Worm (Caenorhabditis elegans) whole organism, mixed stage, embryonic: ENCODE measurements around the gene fdgt-2.

Source experiments
- bed-3 ChIP-seq: fragments of 200-800 bp; sonication (Bioruptor generic); optimal IDR thresholded peaks from 3 replicates; lab custom pipeline; 2018; ENCODE audit warnings: mild to moderate bottlenecking, missing genetic modification characterization, moderate library complexity, missing compliant biosample characterization
- blmp-1 ChIP-seq: fragments of 150-350 bp; optimal IDR thresholded peaks from 2 replicates; lab custom pipeline; 2014; ENCODE audit warnings: missing biosample characterization, missing genetic modification characterization
- lin-13 ChIP-seq: fragments of 150-350 bp; optimal IDR thresholded peaks from 2 replicates; lab custom pipeline; 2014; ENCODE audit warnings: missing biosample characterization, missing genetic modification characterization
- mab-5 ChIP-seq: fragments of 150-350 bp; optimal IDR thresholded peaks from 2 replicates; lab custom pipeline; 2014; ENCODE audit warnings: missing biosample characterization, missing genetic modification characterization
- nhr-12 ChIP-seq: fragments of 150-350 bp; optimal IDR thresholded peaks from 2 replicates; lab custom pipeline; 2014; ENCODE audit warnings: missing biosample characterization, missing genetic modification characterization
- nhr-237 ChIP-seq: fragments of 150-350 bp; optimal IDR thresholded peaks from 2 replicates; lab custom pipeline; 2014; ENCODE audit warnings: missing biosample characterization, missing genetic modification characterization
- pha-4 ChIP-seq: fragments of 150-350 bp; optimal IDR thresholded peaks from 2 replicates; lab custom pipeline; 2018; ENCODE audit warnings: missing biosample characterization, missing genetic modification reagents, missing genetic modification characterization
- unc-39 ChIP-seq: fragments of 150-350 bp; optimal IDR thresholded peaks from 2 replicates; lab custom pipeline; 2014; ENCODE audit warnings: missing biosample characterization, missing genetic modification characterization

- TF ChIP-seq pha-4 (tag; lab: Kevin White, UChicago) (no peak), bed-3 (no peak), nhr-12 (tag; lab: Kevin White, UChicago) (no peak), lin-13 (tag; lab: Kevin White, UChicago) (no peak), blmp-1 (tag; lab: Kevin White, UChicago) (no peak), unc-39 (tag; lab: Kevin White, UChicago) (no peak), mab-5 (tag; lab: Kevin White, UChicago) (no peak), nhr-237 (tag; lab: Kevin White, UChicago) (no peak)
These were observed 25.2 kb upstream of the fdgt-2 start for ce11 chrII:8392215-8392614.
